Worm (Caenorhabditis elegans) whole organism, L1 larva: ENCODE results near the gene epn-1.

Experiments
- C04F5.9 ChIP-seq: sonication (generic microtip); optimal IDR thresholded peaks from 2 replicates; lab custom pipeline; 2016; ENCODE audit warnings: missing genetic modification characterization, missing compliant biosample characterization
- C16A3.4 ChIP-seq: fragments of 150-350 bp; optimal IDR thresholded peaks from 2 replicates; lab custom pipeline; 2014; ENCODE audit warnings: missing biosample characterization, missing genetic modification characterization
- C34B4.2 ChIP-seq: sonication (generic microtip); optimal IDR thresholded peaks from 2 replicates; lab custom pipeline; 2017; ENCODE audit warnings: mild to moderate bottlenecking, missing genetic modification characterization, missing compliant biosample characterization
- alr-1 ChIP-seq: fragments of 200-800 bp; sonication (Bioruptor generic); optimal IDR thresholded peaks from 2 replicates; lab custom pipeline; 2018; ENCODE audit warnings: borderline replicate concordance, mild to moderate bottlenecking, missing genetic modification characterization, missing compliant biosample characterization
- aly-2 ChIP-seq: fragments of 150-350 bp; optimal IDR thresholded peaks from 2 replicates; lab custom pipeline; 2014; ENCODE audit warnings: missing biosample characterization, missing genetic modification characterization
- blmp-1 ChIP-seq: fragments of 150-350 bp; optimal IDR thresholded peaks from 2 replicates; lab custom pipeline; 2014; ENCODE audit warnings: missing biosample characterization, missing genetic modification characterization
- ceh-63 ChIP-seq: fragments of 200-800 bp; sonication (Bioruptor generic); optimal IDR thresholded peaks from 2 replicates; lab custom pipeline; 2018; ENCODE audit warnings: mild to moderate bottlenecking, missing genetic modification characterization, missing compliant biosample characterization
- ceh-82 ChIP-seq, 3 experiments: fragments of 150-350 bp in 1 of 3; sonication (generic microtip) in 2 of 3; optimal IDR thresholded peaks; 2 replicates each; lab custom pipeline; 2014 to 2017; ENCODE audit warnings: missing biosample characterization in 3 of 3, missing genetic modification characterization in 3 of 3
- ceh-88 ChIP-seq: fragments of 200-800 bp; sonication (Bioruptor generic); IDR thresholded peaks from 2 replicates; pipeline ENCODE4 v1.3.6; 2022; ENCODE audit warnings: missing genetic modification characterization, missing compliant biosample characterization
- ceh-90 ChIP-seq: sonication (generic microtip); optimal IDR thresholded peaks from 2 replicates; lab custom pipeline; 2016; ENCODE audit warnings: missing genetic modification characterization, missing compliant biosample characterization
- dpl-1 ChIP-seq, 3 experiments: fragments of 150-350 bp in 2 of 3; sonication (generic microtip) in 1 of 3; optimal IDR thresholded peaks; 2 replicates each; lab custom pipeline; 2014 to 2017; ENCODE audit warnings: missing biosample characterization in 3 of 3, missing genetic modification characterization in 3 of 3, missing genetic modification reagents in 3 of 3
- dsc-1 ChIP-seq: sonication (generic microtip); optimal IDR thresholded peaks from 2 replicates; lab custom pipeline; 2016; ENCODE audit warnings: mild to moderate bottlenecking, missing genetic modification characterization, missing compliant biosample characterization
- efl-1 ChIP-seq, 4 experiments: fragments of 150-350 bp; optimal IDR thresholded peaks in 3 of 4; peaks in 1 of 4; 1 replicate in 1 of 4; 2 replicates in 3 of 4; lab custom pipeline; 2014; ENCODE audit warnings: missing biosample characterization in 2 of 4, missing genetic modification characterization in 2 of 4, missing genetic modification reagents in 2 of 4
- efl-3 ChIP-seq: fragments of 200-800 bp; sonication (Bioruptor generic); optimal IDR thresholded peaks from 2 replicates; lab custom pipeline; 2018; ENCODE audit warnings: mild to moderate bottlenecking, missing genetic modification characterization, missing compliant biosample characterization
- egl-13 ChIP-seq: sonication (generic microtip); optimal IDR thresholded peaks from 2 replicates; lab custom pipeline; 2016; ENCODE audit warnings: missing genotype, missing genetic modification reagents, missing genetic modification characterization, missing compliant biosample characterization
- egl-27 ChIP-seq, 2 experiments: fragments of 150-350 bp in 1 of 2; sonication (generic microtip); optimal IDR thresholded peaks; 3 replicates each; lab custom pipeline; 2017 to 2018; ENCODE audit warnings: missing biosample characterization in 2 of 2, missing genetic modification characterization in 2 of 2, missing genetic modification reagents in 2 of 2
- elt-2 ChIP-seq: sonication (generic microtip); optimal IDR thresholded peaks from 2 replicates; lab custom pipeline; 2016; ENCODE audit warnings: missing genetic modification characterization, mild to moderate bottlenecking, inconsistent platforms, missing compliant biosample characterization, missing genetic modification reagents
- elt-3 ChIP-seq, 6 experiments: fragments of 150-350 bp in 1 of 6; sonication (generic microtip); optimal IDR thresholded peaks; 2 replicates each; lab custom pipeline; 2017 to 2018; ENCODE audit warnings: missing biosample characterization in 6 of 6, missing genetic modification characterization in 6 of 6, inconsistent platforms in 1 of 6
- fkh-10 ChIP-seq: sonication (generic microtip); optimal IDR thresholded peaks from 2 replicates; lab custom pipeline; 2017; ENCODE audit warnings: missing biosample characterization, missing genetic modification reagents, missing genetic modification characterization
- fkh-4 ChIP-seq: sonication (generic microtip); optimal IDR thresholded peaks from 2 replicates; lab custom pipeline; 2016; ENCODE audit warnings: missing compliant biosample characterization, missing genetic modification characterization, borderline replicate concordance
- grh-1 ChIP-seq: fragments of 200-800 bp; sonication (Bioruptor generic); IDR thresholded peaks from 2 replicates; pipeline ENCODE4 v1.3.6; 2022; ENCODE audit warnings: missing genetic modification reagents, missing genetic modification characterization, missing compliant biosample characterization
- irx-1 ChIP-seq: sonication (generic microtip); optimal IDR thresholded peaks from 2 replicates; lab custom pipeline; 2016; ENCODE audit warnings: missing genetic modification characterization, missing compliant biosample characterization
- isw-1 ChIP-seq: fragments of 200-800 bp; sonication (Bioruptor generic); IDR thresholded peaks from 2 replicates; pipeline ENCODE4 v1.3.6; 2022; ENCODE audit warnings: missing genetic modification characterization, missing compliant biosample characterization
- lin-13 ChIP-seq: fragments of 150-350 bp; optimal IDR thresholded peaks from 2 replicates; lab custom pipeline; 2014; ENCODE audit warnings: missing biosample characterization, missing genetic modification reagents, missing genetic modification characterization
- lin-39 ChIP-seq: fragments of 150-350 bp; optimal IDR thresholded peaks from 2 replicates; lab custom pipeline; 2014; ENCODE audit warnings: missing biosample characterization, missing genetic modification reagents, missing genetic modification characterization
- lsy-2 ChIP-seq, 2 experiments: fragments of 150-350 bp; optimal IDR thresholded peaks; 2 replicates each; lab custom pipeline; 2014; ENCODE audit warnings: missing biosample characterization in 2 of 2, missing genetic modification characterization in 2 of 2
- nhr-11 ChIP-seq: fragments of 150-350 bp; optimal IDR thresholded peaks from 2 replicates; lab custom pipeline; 2014; ENCODE audit warnings: missing biosample characterization, missing genetic modification characterization
- nhr-12 ChIP-seq: sonication (generic microtip); optimal IDR thresholded peaks from 2 replicates; lab custom pipeline; 2017; ENCODE audit warnings: missing biosample characterization, missing genetic modification characterization
- nhr-20 ChIP-seq: sonication (generic microtip); optimal IDR thresholded peaks from 2 replicates; lab custom pipeline; 2016; ENCODE audit warnings: mild to moderate bottlenecking, missing genetic modification characterization, missing compliant biosample characterization
- nhr-237 ChIP-seq: fragments of 150-350 bp; optimal IDR thresholded peaks from 2 replicates; lab custom pipeline; 2014; ENCODE audit warnings: missing biosample characterization, missing genetic modification characterization
- nhr-47 ChIP-seq: sonication (generic microtip); optimal IDR thresholded peaks from 2 replicates; lab custom pipeline; 2016; ENCODE audit warnings: mild to moderate bottlenecking, missing genetic modification characterization, moderate library complexity, missing compliant biosample characterization
- nhr-71 ChIP-seq: sonication (generic microtip); optimal IDR thresholded peaks from 2 replicates; lab custom pipeline; 2016; ENCODE audit warnings: mild to moderate bottlenecking, missing genetic modification characterization, moderate library complexity, missing compliant biosample characterization
- nhr-84 ChIP-seq: sonication (generic microtip); optimal IDR thresholded peaks from 2 replicates; lab custom pipeline; 2017; ENCODE audit warnings: missing biosample characterization, missing genetic modification characterization
- nhr-90 ChIP-seq: sonication (generic microtip); optimal IDR thresholded peaks from 2 replicates; lab custom pipeline; 2016; ENCODE audit warnings: mild to moderate bottlenecking, missing genetic modification characterization, missing compliant biosample characterization; ENCODE audit not compliant: poor library complexity
- pag-3 ChIP-seq: sonication (generic microtip); optimal IDR thresholded peaks from 2 replicates; lab custom pipeline; 2017; ENCODE audit warnings: missing genetic modification characterization, mild to moderate bottlenecking, missing compliant biosample characterization, antibody characterized with exemption, borderline replicate concordance; ENCODE audit not compliant: insufficient read depth
- pax-3 ChIP-seq: fragments of 200-800 bp; sonication (Bioruptor generic); optimal IDR thresholded peaks from 2 replicates; lab custom pipeline; 2018; ENCODE audit warnings: mild to moderate bottlenecking, missing genetic modification characterization, moderate library complexity, missing compliant biosample characterization
- skn-1 ChIP-seq: fragments of 150-350 bp; optimal IDR thresholded peaks from 2 replicates; lab custom pipeline; 2014; ENCODE audit warnings: missing biosample characterization, missing genetic modification characterization
- snu-23 ChIP-seq: sonication (generic microtip); optimal IDR thresholded peaks from 2 replicates; lab custom pipeline; 2016; ENCODE audit warnings: missing genetic modification characterization, missing compliant biosample characterization
- sox-4 ChIP-seq: sonication (generic microtip); optimal IDR thresholded peaks from 2 replicates; lab custom pipeline; 2016; ENCODE audit warnings: missing genetic modification characterization, missing compliant biosample characterization
- sup-37 ChIP-seq: fragments of 200-800 bp; sonication (Bioruptor generic); optimal IDR thresholded peaks from 2 replicates; lab custom pipeline; 2018; ENCODE audit warnings: mild to moderate bottlenecking, missing genetic modification characterization, missing compliant biosample characterization
- swsn-7 ChIP-seq: sonication (generic microtip); optimal IDR thresholded peaks from 2 replicates; lab custom pipeline; 2016; ENCODE audit warnings: missing genetic modification characterization, missing compliant biosample characterization
- unc-130 ChIP-seq: fragments of 150-350 bp; optimal IDR thresholded peaks from 2 replicates; lab custom pipeline; 2017; ENCODE audit warnings: missing biosample characterization, missing genetic modification characterization, inconsistent platforms
- unc-62 ChIP-seq: fragments of 150-350 bp; optimal IDR thresholded peaks from 2 replicates; lab custom pipeline; 2014; ENCODE audit warnings: missing biosample characterization, missing genetic modification reagents, missing genetic modification characterization
- unc-86 ChIP-seq: sonication (generic microtip); optimal IDR thresholded peaks from 2 replicates; lab custom pipeline; 2016; ENCODE audit warnings: missing genetic modification characterization, missing compliant biosample characterization
- unc-98 ChIP-seq: fragments of 200-800 bp; sonication (Bioruptor generic); IDR thresholded peaks from 2 replicates; pipeline ENCODE4 v1.3.6; 2022; ENCODE audit warnings: missing genetic modification characterization, missing compliant biosample characterization
- vab-15 ChIP-seq: sonication (generic microtip); optimal IDR thresholded peaks from 2 replicates; lab custom pipeline; 2017; ENCODE audit warnings: missing genotype, mild to moderate bottlenecking, missing genetic modification characterization, missing compliant biosample characterization
- zip-4 ChIP-seq: fragments of 200-800 bp; sonication (Bioruptor generic); optimal IDR thresholded peaks from 2 replicates; lab custom pipeline; 2018; ENCODE audit warnings: mild to moderate bottlenecking, missing genetic modification characterization, moderate library complexity, missing compliant biosample characterization
- ztf-4 ChIP-seq: fragments of 150-350 bp; optimal IDR thresholded peaks from 2 replicates; lab custom pipeline; 2014; ENCODE audit warnings: missing biosample characterization, missing genetic modification characterization

Gene epn-1

DNA sequence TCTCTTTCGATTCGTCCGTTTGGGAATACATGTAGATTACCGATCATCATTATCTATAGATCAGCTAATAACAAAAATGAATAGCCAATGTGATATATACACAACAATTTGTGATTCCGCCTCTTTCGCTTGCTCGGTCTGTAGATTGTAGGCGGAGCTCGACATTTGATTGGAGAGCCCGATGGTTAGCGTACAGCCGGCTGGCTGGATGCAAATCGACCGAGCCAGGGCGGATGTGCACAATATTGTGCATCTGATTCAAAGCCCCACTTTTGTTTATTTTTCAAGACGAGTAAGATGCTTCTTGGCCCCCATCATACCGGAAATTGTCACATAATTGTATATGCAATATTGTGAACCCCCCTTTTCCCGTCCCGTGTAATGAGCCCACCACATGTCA lies 43.4 kb upstream of the epn-1 start, which contains the start of gene dmd-4:
TSS of gene dmd-4 (minus strand) at position 101 of the 400 bp plus-strand sequence.
- TF ChIP-seq skn-1 (tag; lab: Kevin White, UChicago): no peak
- TF ChIP-seq fkh-10 (GFP tag; lab: Kevin White, UChicago): no peak
- TF ChIP-seq nhr-84 (tag; lab: Kevin White, UChicago): no peak

DNA sequence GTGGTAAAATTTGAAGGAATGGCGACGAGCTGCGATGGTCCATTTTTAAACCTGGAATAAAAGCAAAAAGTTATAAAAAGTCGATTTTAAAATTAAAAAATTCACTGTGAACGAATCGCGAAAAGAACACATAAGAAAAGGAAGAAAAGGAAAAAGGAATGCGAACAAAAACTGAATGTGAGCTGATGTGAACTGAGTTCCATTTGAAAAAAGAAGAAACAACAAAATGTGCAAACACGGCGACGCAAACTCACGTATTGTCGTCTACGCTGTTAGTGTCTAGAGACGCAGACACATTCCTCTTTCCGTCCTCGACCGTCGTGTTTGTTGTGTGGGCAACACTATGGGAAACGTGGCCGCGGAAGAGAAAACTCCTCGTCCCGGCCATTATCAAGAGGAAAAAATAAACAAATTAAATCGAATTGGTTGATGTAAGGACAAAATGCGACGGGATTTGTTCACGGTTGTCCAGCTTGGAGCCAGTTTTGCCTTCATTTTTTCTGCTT lies 35.5 kb upstream of the epn-1 start, which contains the start of the genes C27C12.1 and C27C12.4:
TSS of gene C27C12.1 (minus strand) at position 51 of the 506 bp plus-strand sequence.
TSS of gene C27C12.4 (plus strand) at position 375 of the 506 bp plus-strand sequence.
- TF ChIP-seq dsc-1 (tag; lab: Kevin White, UChicago): peak; percentile 83
- TF ChIP-seq unc-62 (GFP tag; lab: Kevin White, UChicago): no peak
- TF ChIP-seq nhr-237 (tag; lab: Kevin White, UChicago): no peak
- TF ChIP-seq pag-3 (tag; lab: Kevin White, UChicago): no peak
- TF ChIP-seq nhr-12 (tag; lab: Kevin White, UChicago): no peak
- TF ChIP-seq ceh-82 (tag; optimal IDR thresholded peaks at IDR 0.05; lab: Kevin White, UChicago): peak; percentile 82 to 90 (median 84)
- peak; percentile 66 for TF ChIP-seq lin-13 (GFP tag; lab: Kevin White, UChicago)
- peak; percentile 85 for TF ChIP-seq irx-1 (tag; lab: Kevin White, UChicago)
- no peak for TF ChIP-seq vab-15 (tag; lab: Kevin White, UChicago)
- TF ChIP-seq fkh-4 (tag; lab: Kevin White, UChicago): peak; percentile 63
- TF ChIP-seq unc-86 (tag; lab: Kevin White, UChicago): peak; percentile 83
- TF ChIP-seq snu-23 (GFP tag; lab: Kevin White, UChicago): peak; percentile 94
- peak; percentile 76 for TF ChIP-seq isw-1
- TF ChIP-seq sup-37: peak; percentile 43
- TF ChIP-seq efl-3 (GFP tag; lab: Kevin White, UChicago): no peak
- TF ChIP-seq ceh-88 (GFP tag; lab: Robert Waterston, UW): 0 out of 2 replicates have a peak, but pooled peaks have one; percentile 47
- peak; percentile 80 for TF ChIP-seq ceh-90 (tag; lab: Kevin White, UChicago)
- peak; percentile 63 for TF ChIP-seq pax-3
- peak; percentile 54 for TF ChIP-seq zip-4 (GFP tag; lab: Kevin White, UChicago)
- TF ChIP-seq elt-2 (tag; lab: Kevin White, UChicago): peak; percentile 78
- TF ChIP-seq egl-13 (tag; lab: Kevin White, UChicago): peak; percentile 79
- TF ChIP-seq lsy-2 (tag; optimal IDR thresholded peaks at IDR 0.05; lab: Kevin White, UChicago): peak; percentile 82 to 89
- TF ChIP-seq ceh-63 (GFP tag; lab: Kevin White, UChicago): no peak
- peak; percentile 67 for TF ChIP-seq grh-1 (GFP tag; lab: Robert Waterston, UW)
- TF ChIP-seq ztf-4 (tag; lab: Kevin White, UChicago): peak; percentile 73
- peak; percentile 93 for TF ChIP-seq nhr-20 (tag; lab: Kevin White, UChicago)
- TF ChIP-seq sox-4: peak; percentile 59
- TF ChIP-seq blmp-1 (tag; lab: Kevin White, UChicago): peak; percentile 59
- TF ChIP-seq unc-98 (GFP tag; lab: Robert Waterston, UW): peak; percentile 55; the same call in 1 of the 2 replicates
- peak; percentile 61 for TF ChIP-seq C04F5.9
- no peak for TF ChIP-seq egl-27 (tag; optimal IDR thresholded peaks at IDR 0.05; lab: Kevin White, UChicago)
- TF ChIP-seq lin-39 (tag; lab: Kevin White, UChicago): peak; percentile 54
- peak; percentile 45 for TF ChIP-seq aly-2
- TF ChIP-seq nhr-84 (tag; lab: Kevin White, UChicago): no peak
- peak; percentile 93 for TF ChIP-seq nhr-47 (tag; lab: Kevin White, UChicago)
- TF ChIP-seq elt-3 (tag; optimal IDR thresholded peaks at IDR 0.05; lab: Kevin White, UChicago): peak in 3 of 6 experiments; percentile 44 to 70 (median 67)
- TF ChIP-seq dpl-1 (GFP tag; optimal IDR thresholded peaks at IDR 0.05; lab: Kevin White, UChicago): peak; percentile 71 to 79 (median 79)
- peak; percentile 95 for TF ChIP-seq nhr-71 (tag; lab: Kevin White, UChicago)
- peak; percentile 90 for TF ChIP-seq nhr-90 (tag; lab: Kevin White, UChicago)
- TF ChIP-seq nhr-11: peak; percentile 47
- TF ChIP-seq efl-1 (optimal IDR thresholded peaks at IDR 0.05; lab: Kevin White, UChicago): peak; percentile 80 to 86
- TF ChIP-seq efl-1 (GFP tag; optimal IDR thresholded peaks at IDR 0.05 in 1 of 2; lab: Kevin White, UChicago): peak; percentile 67 to 95
- TF ChIP-seq swsn-7 (tag; lab: Kevin White, UChicago): peak; percentile 89
- TF ChIP-seq C34B4.2 (tag; lab: Kevin White, UChicago): no peak
- peak; percentile 84 for TF ChIP-seq unc-130 (tag; lab: Kevin White, UChicago)
- TF ChIP-seq C16A3.4: peak; percentile 92
- no peak for TF ChIP-seq alr-1 (tag; lab: Kevin White, UChicago)
